Fruit fly (Drosophila melanogaster): ENCODE data around the gene eater.

Gene eater

DNA sequence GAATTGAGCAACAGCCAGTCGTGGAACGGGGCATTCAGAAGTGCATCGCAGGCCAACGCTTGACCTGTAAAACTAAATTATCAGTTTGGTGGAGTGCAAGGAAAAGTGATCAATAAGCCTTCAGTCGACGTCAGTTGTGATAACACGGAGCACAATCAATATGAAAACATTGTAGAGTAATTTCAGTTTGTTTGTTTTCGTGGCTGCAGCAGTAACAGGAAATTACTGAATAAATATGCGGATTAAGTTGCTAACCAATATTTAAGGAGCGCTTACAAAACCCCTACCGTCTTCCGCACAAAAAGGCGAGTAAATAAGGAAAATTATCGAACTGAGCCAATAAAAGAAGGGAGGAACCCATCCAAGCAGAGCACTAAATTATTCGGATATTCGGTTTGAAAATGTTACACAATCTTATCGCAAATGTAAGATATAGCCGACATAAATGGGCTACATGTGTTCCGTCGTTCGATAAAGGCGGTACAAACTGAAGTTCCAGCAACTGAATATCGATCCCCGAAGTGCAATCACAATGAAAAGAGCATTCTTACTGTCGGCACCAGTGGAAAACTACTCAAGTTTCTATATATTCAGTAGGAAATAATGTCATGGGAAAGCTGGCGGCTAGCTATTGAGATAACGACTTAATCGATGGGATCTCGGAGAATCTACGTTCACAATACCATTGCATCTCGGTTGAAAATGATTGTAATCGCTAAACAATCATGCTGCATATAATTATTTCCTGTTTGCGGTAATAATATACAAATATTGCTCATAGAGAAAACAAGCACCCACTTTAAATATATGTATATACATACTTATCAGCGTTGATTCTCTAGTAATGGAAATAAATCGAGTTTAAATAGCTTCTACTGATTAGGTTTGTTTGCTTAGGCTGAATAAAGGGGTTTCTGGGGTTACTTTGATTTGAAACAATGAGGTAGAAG lies 36.5 kb upstream of the eater start (continued):
- TF ChIP-seq Bgb (GFP tag; IDR thresholded peaks at IDR 0.05; ENCODE audit: partially characterized antibody): no peak
- TF ChIP-seq cg (GFP tag; optimal IDR thresholded peaks at IDR 0.05): no peak
- TF ChIP-seq chif (GFP tag; optimal IDR thresholded peaks at IDR 0.05): peak; percentile 41 to 74
- TF ChIP-seq CG4282 (GFP tag; optimal IDR thresholded peaks at IDR 0.05): no peak
- no peak for TF ChIP-seq HmgD (GFP tag; optimal IDR thresholded peaks at IDR 0.05)
- TF ChIP-seq CG12744 (GFP tag; optimal IDR thresholded peaks at IDR 0.05): peak; percentile 78
- TF ChIP-seq CG12391 (tag; optimal IDR thresholded peaks at IDR 0.05): peak; percentile 48
- TF ChIP-seq CG9797 (GFP tag; optimal IDR thresholded peaks at IDR 0.05): peak; percentile 1
- TF ChIP-seq amos (GFP tag; IDR thresholded peaks at IDR 0.05; ENCODE audit: partially characterized antibody): no peak
- no peak for TF ChIP-seq dati (GFP tag; IDR thresholded peaks at IDR 0.05)
- no peak for TF ChIP-seq peb (GFP tag; IDR thresholded peaks at IDR 0.05)
- TF ChIP-seq ap (GFP tag; IDR thresholded peaks at IDR 0.05): no peak
- peak; percentile 43 for TF ChIP-seq slp2 (GFP tag; optimal IDR thresholded peaks at IDR 0.05)
- TF ChIP-seq Dp (GFP tag; optimal IDR thresholded peaks at IDR 0.05): no peak
- TF ChIP-seq disco-r (GFP tag; optimal IDR thresholded peaks at IDR 0.05): peak; percentile 9
- no peak for TF ChIP-seq bbx (GFP tag; IDR thresholded peaks at IDR 0.05; ENCODE audit: partially characterized antibody)
- TF ChIP-seq Optix (GFP tag; IDR thresholded peaks at IDR 0.05): peak; percentile 50; the same call in 1 of the 3 replicates
- TF ChIP-seq gsb-n (tag; optimal IDR thresholded peaks at IDR 0.05): peak; percentile 86
- TF ChIP-seq pb (GFP tag; optimal IDR thresholded peaks at IDR 0.05): no peak
- peak; percentile 47; the same call in 1 of the 2 replicates for TF ChIP-seq Rfx (GFP tag; IDR thresholded peaks at IDR 0.05)
- TF ChIP-seq CG11398 (GFP tag; optimal IDR thresholded peaks at IDR 0.05): peak; percentile 82
- TF ChIP-seq cas (GFP tag; IDR thresholded peaks at IDR 0.05): no peak
- peak; percentile 74 for TF ChIP-seq CG1792 (GFP tag; optimal IDR thresholded peaks at IDR 0.05)
- TF ChIP-seq kay (GFP tag; optimal IDR thresholded peaks at IDR 0.05): peak; percentile 28
- peak; percentile 43 for TF ChIP-seq HmgZ (tag; optimal IDR thresholded peaks at IDR 0.05)
- TF ChIP-seq Opbp (GFP tag; IDR thresholded peaks at IDR 0.05; ENCODE audit: partially characterized antibody): no peak
- no peak for TF ChIP-seq D19B (GFP tag; optimal IDR thresholded peaks at IDR 0.05)
- TF ChIP-seq CG7372 (GFP tag; IDR thresholded peaks at IDR 0.05): 0 out of 2 replicates have a peak, but pooled peaks have one; percentile 27
- peak; percentile 13; the same call in 1 of the 2 replicates for TF ChIP-seq ttk (GFP tag; IDR thresholded peaks at IDR 0.05)
- TF ChIP-seq unpg (GFP tag; optimal IDR thresholded peaks at IDR 0.05): peak; percentile 67
- TF ChIP-seq CG3838 (GFP tag; optimal IDR thresholded peaks at IDR 0.05): peak; percentile 54
- TF ChIP-seq CG31224 (GFP tag; IDR thresholded peaks at IDR 0.05): no peak
- TF ChIP-seq Stat92E (GFP tag; optimal IDR thresholded peaks at IDR 0.05): no peak
- peak; percentile 43; the same call in 1 of the 2 replicates for TF ChIP-seq E2f2 (GFP tag; IDR thresholded peaks at IDR 0.05)
- TF ChIP-seq Ada2b (GFP tag; IDR thresholded peaks at IDR 0.05): peak; percentile 45; the same call in 1 of the 2 replicates
- TF ChIP-seq CG34422 (GFP tag; IDR thresholded peaks at IDR 0.05): 0 out of 3 replicates have a peak, but pooled peaks have one; percentile 32
- TF ChIP-seq CG13424 (tag; optimal IDR thresholded peaks at IDR 0.05): peak; percentile 52
- TF ChIP-seq CG13296 (GFP tag; optimal IDR thresholded peaks at IDR 0.05): peak; percentile 51
- peak; percentile 47 for TF ChIP-seq CG18476 (GFP tag; optimal IDR thresholded peaks at IDR 0.05)
- no peak for TF ChIP-seq ind (GFP tag; optimal IDR thresholded peaks at IDR 0.05)
- TF ChIP-seq Meics (GFP tag; optimal IDR thresholded peaks at IDR 0.05): peak; percentile 24
- peak; percentile 66 for TF ChIP-seq PHDP (tag; optimal IDR thresholded peaks at IDR 0.05)
- TF ChIP-seq grau (tag; optimal IDR thresholded peaks at IDR 0.05): peak; percentile 35
- TF ChIP-seq CG7556 (GFP tag; optimal IDR thresholded peaks at IDR 0.05): peak; percentile 65
- peak; percentile 75 for TF ChIP-seq oc (tag; optimal IDR thresholded peaks at IDR 0.05)
- peak; percentile 46 for TF ChIP-seq cato (GFP tag; optimal IDR thresholded peaks at IDR 0.05; ENCODE audit: borderline replicate concordance)
- no peak for TF ChIP-seq BEAF-32 (GFP tag; optimal IDR thresholded peaks at IDR 0.05)
- no peak for TF ChIP-seq unc-4 (GFP tag; IDR thresholded peaks at IDR 0.05; ENCODE audit: partially characterized antibody)
